Worm (Caenorhabditis elegans) whole organism, young adult: ENCODE data around the gene rad-51.
"Not testable (repeated sequence)": the region's sequence is repeated elsewhere in the genome, so short reads cannot be mapped to it uniquely, and the experiment has no call there.

Source experiments
- C17E4.6 ChIP-seq: fragments of 200-800 bp; sonication (Bioruptor generic); IDR thresholded peaks from 2 replicates; pipeline ENCODE4 v1.3.6; 2022; ENCODE audit warnings: missing genetic modification reagents, missing genetic modification characterization, missing compliant biosample characterization
- ceh-100 ChIP-seq: fragments of 200-800 bp; sonication (Bioruptor generic); IDR thresholded peaks from 2 replicates; pipeline ENCODE4 v1.3.6; 2022; ENCODE audit warnings: missing genetic modification reagents, missing genetic modification characterization, missing compliant biosample characterization
- ceh-27 ChIP-seq: fragments of 200-800 bp; sonication (Bioruptor generic); optimal IDR thresholded peaks from 2 replicates; lab custom pipeline; 2018; ENCODE audit warnings: mild to moderate bottlenecking, missing genetic modification characterization, moderate library complexity, missing compliant biosample characterization
- nfya-2 ChIP-seq: fragments of 200-800 bp; sonication (Bioruptor generic); IDR thresholded peaks from 2 replicates; pipeline ENCODE4 v1.3.6; 2022; ENCODE audit warnings: missing genetic modification reagents, missing genetic modification characterization, missing compliant biosample characterization
- snpc-4 ChIP-seq, 5 experiments: fragments of 150-350 bp in 1 of 5; sonication (generic microtip) in 4 of 5; optimal IDR thresholded peaks; 2 replicates each; lab custom pipeline; 2014 to 2018; ENCODE audit warnings: missing genetic modification characterization in 5 of 5, missing biosample characterization in 3 of 5, antibody characterized with exemption in 2 of 5, mild to moderate bottlenecking in 2 of 5, missing compliant biosample characterization in 2 of 5, missing genotype in 2 of 5, moderate library complexity in 2 of 5, missing genetic modification reagents in 1 of 5
- unc-62 ChIP-seq: fragments of 150-350 bp; optimal IDR thresholded peaks from 2 replicates; lab custom pipeline; 2014; ENCODE audit warnings: missing biosample characterization, missing genetic modification reagents, missing genetic modification characterization

ce11 chrIV:10262882-10263281, 21.2 kb downstream of the rad-51 start:
- TF ChIP-seq ceh-27 (GFP tag; lab: Kevin White, UChicago); snpc-4 (GFP tag; optimal IDR thresholded peaks at IDR 0.05; lab: Kevin White, UChicago); snpc-4 (tag; optimal IDR thresholded peaks at IDR 0.05; lab: Kevin White, UChicago); C17E4.6; ceh-100 (GFP tag; lab: Robert Waterston, UW); nfya-2; unc-62 (GFP tag; lab: Kevin White, UChicago): not testable (repeated sequence)
